Worm (Caenorhabditis elegans) whole organism, L2 larva: ENCODE results near the gene ssp-36.

ENCODE experiments used
- R02D3.7 ChIP-seq: fragments of 150-350 bp; optimal IDR thresholded peaks from 2 replicates; lab custom pipeline; 2014; ENCODE audit warnings: missing biosample characterization, missing genetic modification characterization
- ama-1 ChIP-seq: fragments of 150-350 bp; optimal IDR thresholded peaks from 2 replicates; lab custom pipeline; 2018; ENCODE audit warnings: inconsistent platforms
- nhr-6 ChIP-seq: fragments of 150-350 bp; optimal IDR thresholded peaks from 2 replicates; lab custom pipeline; 2014; ENCODE audit warnings: missing biosample characterization, missing genetic modification characterization
- nhr-77 ChIP-seq: fragments of 150-350 bp; optimal IDR thresholded peaks from 2 replicates; lab custom pipeline; 2014; ENCODE audit warnings: missing biosample characterization, missing genetic modification characterization
- skn-1 ChIP-seq: sonication (generic microtip); optimal IDR thresholded peaks from 2 replicates; lab custom pipeline; 2017; ENCODE audit warnings: missing biosample characterization, missing genetic modification characterization
- ztf-11 ChIP-seq: sonication (generic microtip); optimal IDR thresholded peaks from 2 replicates; lab custom pipeline; 2017; ENCODE audit warnings: missing biosample characterization, missing genetic modification characterization

DNA sequence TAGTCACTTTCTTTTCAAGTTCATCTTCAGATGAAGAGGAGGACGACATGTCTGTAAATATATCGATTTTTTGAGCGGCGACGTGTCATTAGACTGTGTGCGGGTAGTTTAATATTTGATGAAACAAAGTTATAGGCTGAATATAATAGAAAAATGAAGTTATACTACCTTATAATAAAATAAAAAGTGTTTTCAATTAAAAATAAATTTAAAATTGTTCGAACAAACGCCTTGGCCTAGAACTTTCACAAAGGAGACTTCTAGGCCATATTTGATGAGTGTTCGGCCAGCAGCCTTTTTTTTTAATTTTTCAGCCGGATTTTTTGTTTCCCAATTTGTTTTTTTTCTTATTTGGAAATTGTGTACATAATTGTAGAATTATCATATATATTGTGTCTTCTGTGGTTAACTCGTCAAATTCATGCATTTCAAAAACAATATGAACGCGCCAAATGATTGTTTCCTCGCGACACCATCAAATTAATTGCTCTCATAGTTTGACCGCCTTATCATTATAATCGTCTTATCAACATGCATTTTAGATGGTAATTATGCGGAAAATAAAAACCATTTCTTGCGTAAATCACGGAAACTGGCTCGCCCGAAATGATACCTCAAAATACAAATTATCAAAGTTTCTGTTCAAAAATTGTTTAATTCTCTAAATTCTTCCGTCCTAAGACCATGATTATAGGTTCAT is 31.3 kb upstream of the ssp-36 start, which contains the start of gene T13F2.2:
- TF ChIP-seq ztf-11 = no peak
- no peak for TF ChIP-seq nhr-6
- TF ChIP-seq R02D3.7 = no peak
- TF ChIP-seq nhr-77 (tag; lab: Kevin White, UChicago) = no peak
- no peak for TF ChIP-seq skn-1
- no peak for TF ChIP-seq ama-1 (lab: Kevin White, UChicago)
